Fruit fly (Drosophila melanogaster) whole organism, embryonic: ENCODE results near the gene att-ORFB.

Experiments
- Ada2b ChIP-seq: fragments of 200-800 bp; sonication (Bioruptor generic); IDR thresholded peaks from 2 replicates; pipeline ENCODE4 v1.3.6; 2022; ENCODE audit warnings: missing biosample characterization, missing genetic modification characterization
- Adf1 ChIP-seq: fragments of 200-800 bp; sonication (Bioruptor generic); IDR thresholded peaks from 2 replicates; pipeline ENCODE4 v1.3.6; 2022; ENCODE audit warnings: missing biosample characterization, missing genetic modification characterization
- BtbVII ChIP-seq: fragments of 200-800 bp; sonication (Bioruptor generic); optimal IDR thresholded peaks from 3 replicates; lab custom pipeline; 2017; ENCODE audit warnings: missing biosample characterization, mild to moderate bottlenecking, missing genetic modification characterization
- Bteb2 ChIP-seq: fragments of 200-800 bp; sonication (Bioruptor generic); optimal IDR thresholded peaks from 2 replicates; lab custom pipeline; 2016; ENCODE audit warnings: missing biosample characterization, missing genetic modification characterization
- CG11093 ChIP-seq: fragments of 200-800 bp; sonication (Bioruptor generic); IDR thresholded peaks from 3 replicates; pipeline ENCODE4 v1.3.6; 2022; ENCODE audit warnings: missing biosample characterization, missing genetic modification characterization
- CG15479 ChIP-seq: fragments of 200-800 bp; sonication (Bioruptor generic); optimal IDR thresholded peaks from 3 replicates; lab custom pipeline; 2019; ENCODE audit warnings: missing biosample characterization, mild to moderate bottlenecking, missing genetic modification characterization, moderate library complexity
- CG17186 ChIP-seq: fragments of 200-800 bp; sonication (Bioruptor generic); optimal IDR thresholded peaks from 3 replicates; lab custom pipeline; 2017; ENCODE audit warnings: missing biosample characterization, missing genetic modification reagents, missing genetic modification characterization
- CG17829 ChIP-seq: fragments of 200-800 bp; optimal IDR thresholded peaks from 2 replicates; lab custom pipeline; 2019; ENCODE audit warnings: missing biosample characterization, mild to moderate bottlenecking, missing genetic modification characterization, moderate library complexity
- CG18764 ChIP-seq: fragments of 200-800 bp; sonication (Bioruptor generic); optimal IDR thresholded peaks from 3 replicates; lab custom pipeline; 2016; ENCODE audit warnings: missing biosample characterization, missing genetic modification characterization
- CG31224 ChIP-seq: fragments of 200-800 bp; sonication (Bioruptor generic); IDR thresholded peaks from 2 replicates; pipeline ENCODE4 v1.3.6; 2022; ENCODE audit warnings: missing biosample characterization, missing genetic modification characterization
- CG3163 ChIP-seq: fragments of 200-800 bp; sonication (Bioruptor generic); optimal IDR thresholded peaks from 3 replicates; lab custom pipeline; 2016; ENCODE audit warnings: missing biosample characterization, missing genetic modification characterization
- CG32767 ChIP-seq: fragments of 200-800 bp; sonication (Bioruptor generic); IDR thresholded peaks from 2 replicates; pipeline ENCODE4 v1.3.6; 2022; ENCODE audit warnings: missing biosample characterization, missing genetic modification characterization
- CG4424 ChIP-seq: fragments of 200-800 bp; sonication (Bioruptor generic); optimal IDR thresholded peaks from 3 replicates; lab custom pipeline; 2016; ENCODE audit warnings: missing biosample characterization, missing genetic modification characterization
- CG5180 ChIP-seq: fragments of 200-800 bp; sonication (Bioruptor generic); optimal IDR thresholded peaks from 3 replicates; lab custom pipeline; 2017; ENCODE audit warnings: missing biosample characterization, missing genetic modification characterization, mild to moderate bottlenecking, moderate library complexity, missing genetic modification reagents
- Deaf1 ChIP-seq: fragments of 200-800 bp; optimal IDR thresholded peaks from 3 replicates; lab custom pipeline; 2019; ENCODE audit warnings: missing biosample characterization, mild to moderate bottlenecking, missing genetic modification characterization, moderate library complexity
- Dll ChIP-seq: fragments of 200-800 bp; sonication (Bioruptor generic); IDR thresholded peaks from 4 replicates; pipeline ENCODE4 v1.3.6; 2022; ENCODE audit warnings: missing biosample characterization, missing genetic modification characterization; ENCODE audit not compliant: partially characterized antibody
- Dp ChIP-seq: fragments of 200-800 bp; sonication (Bioruptor generic); optimal IDR thresholded peaks from 2 replicates; lab custom pipeline; 2018; ENCODE audit warnings: missing biosample characterization, mild to moderate bottlenecking, missing genetic modification characterization, moderate library complexity
- Eip74EF ChIP-seq, 2 experiments: fragments of 200-800 bp in 1 of 2; fragments of >200 bp in 1 of 2; sonication (Bioruptor generic) in 1 of 2; optimal IDR thresholded peaks; 2 replicates each; lab custom pipeline; 2017 to 2019; ENCODE audit warnings: missing biosample characterization in 2 of 2, missing genetic modification characterization in 2 of 2, mild to moderate bottlenecking in 1 of 2, moderate library complexity in 1 of 2
- Ets65A ChIP-seq: fragments of 200-800 bp; sonication (Bioruptor generic); peaks from one replicate; lab custom pipeline; 2016; ENCODE audit warnings: missing biosample characterization, missing genetic modification characterization
- Fer1 ChIP-seq: fragments of 200-800 bp; sonication (Bioruptor generic); optimal IDR thresholded peaks from 2 replicates; lab custom pipeline; 2017; ENCODE audit warnings: missing biosample characterization, mild to moderate bottlenecking, missing genetic modification characterization
- Gug ChIP-seq: fragments of 200-800 bp; sonication (Bioruptor generic); IDR thresholded peaks from 4 replicates; pipeline ENCODE4 v1.3.6; 2022; ENCODE audit warnings: missing biosample characterization, missing genetic modification characterization
- H15 ChIP-seq: fragments of 200-800 bp; sonication (Bioruptor generic); IDR thresholded peaks from 3 replicates; pipeline ENCODE4 v1.3.6; 2022; ENCODE audit warnings: missing biosample characterization, missing genetic modification characterization
- Hand ChIP-seq: fragments of 200-800 bp; sonication (Bioruptor generic); optimal IDR thresholded peaks from 2 replicates; lab custom pipeline; 2017; ENCODE audit warnings: mild to moderate bottlenecking, missing biosample characterization, missing genetic modification reagents, missing genetic modification characterization
- Hmx ChIP-seq: fragments of 200-800 bp; sonication (Bioruptor generic); optimal IDR thresholded peaks from 2 replicates; lab custom pipeline; 2016; ENCODE audit warnings: missing biosample characterization, missing genetic modification characterization
- Lim3 ChIP-seq: fragments of 200-800 bp; sonication (Bioruptor generic); IDR thresholded peaks from 2 replicates; pipeline ENCODE4 v1.3.6; 2022; ENCODE audit warnings: missing biosample characterization, missing genetic modification characterization
- Lpt ChIP-seq: fragments of >200 bp; optimal IDR thresholded peaks from 2 replicates; lab custom pipeline; 2018; ENCODE audit warnings: missing biosample characterization, missing genetic modification characterization
- Myb ChIP-seq: fragments of 200-800 bp; sonication (Bioruptor generic); optimal IDR thresholded peaks from 2 replicates; lab custom pipeline; 2016; ENCODE audit warnings: missing biosample characterization, missing genetic modification characterization
- NC2β ChIP-seq: fragments of 200-800 bp; sonication (Bioruptor generic); optimal IDR thresholded peaks from 2 replicates; lab custom pipeline; 2016; ENCODE audit warnings: missing biosample characterization, missing genetic modification characterization
- Ssrp ChIP-seq: fragments of 200-800 bp; sonication (Bioruptor generic); optimal IDR thresholded peaks from 2 replicates; lab custom pipeline; 2018; ENCODE audit warnings: missing biosample characterization, mild to moderate bottlenecking, missing genetic modification characterization, moderate library complexity
- cas ChIP-seq: fragments of 200-800 bp; sonication (Bioruptor generic); IDR thresholded peaks from 2 replicates; pipeline ENCODE4 v1.3.6; 2022; ENCODE audit warnings: missing biosample characterization, missing genetic modification characterization
- ci ChIP-seq: fragments of 200-800 bp; sonication (Bioruptor generic); IDR thresholded peaks from 3 replicates; pipeline ENCODE4 v1.3.6; 2022; ENCODE audit warnings: missing biosample characterization, missing genetic modification characterization
- en ChIP-seq: fragments of 200-800 bp; sonication (Bioruptor generic); optimal IDR thresholded peaks from 2 replicates; lab custom pipeline; 2016; ENCODE audit warnings: missing biosample characterization, missing genetic modification characterization
- esg ChIP-seq: fragments of 200-800 bp; sonication (Bioruptor generic); conservative IDR thresholded peaks from 2 replicates; pipeline ENCODE4 v1.3.6; 2022; ENCODE audit warnings: missing biosample characterization, missing genetic modification characterization
- gfzf ChIP-seq: fragments of 200-800 bp; sonication (Bioruptor generic); optimal IDR thresholded peaks from 2 replicates; lab custom pipeline; 2016; ENCODE audit warnings: missing biosample characterization, mild to moderate bottlenecking, missing genetic modification characterization, moderate library complexity
- gsb ChIP-seq: fragments of 200-800 bp; sonication (Bioruptor generic); IDR thresholded peaks from 2 replicates; pipeline ENCODE4 v1.3.6; 2022; ENCODE audit warnings: missing biosample characterization, missing genetic modification characterization
- ham ChIP-seq: fragments of 200-800 bp; sonication (Bioruptor generic); IDR thresholded peaks from 2 replicates; pipeline ENCODE4 v1.3.6; 2022; ENCODE audit warnings: missing biosample characterization, missing genetic modification characterization
- inv ChIP-seq: fragments of 200-800 bp; sonication (Bioruptor generic); IDR thresholded peaks from 2 replicates; pipeline ENCODE4 v1.3.6; 2022; ENCODE audit warnings: missing biosample characterization, missing genetic modification characterization; ENCODE audit not compliant: partially characterized antibody
- lilli ChIP-seq: fragments of 200-800 bp; sonication (Bioruptor generic); optimal IDR thresholded peaks from 3 replicates; lab custom pipeline; 2016; ENCODE audit warnings: missing biosample characterization, missing genetic modification characterization
- oc ChIP-seq: fragments of 200-800 bp; sonication (Bioruptor generic); optimal IDR thresholded peaks from 2 replicates; lab custom pipeline; 2018; ENCODE audit warnings: missing biosample characterization, mild to moderate bottlenecking, missing genetic modification characterization, moderate library complexity
- pros ChIP-seq: fragments of 200-800 bp; sonication (Bioruptor generic); optimal IDR thresholded peaks from 3 replicates; lab custom pipeline; 2019; ENCODE audit warnings: missing biosample characterization, mild to moderate bottlenecking, missing genetic modification characterization, moderate library complexity
- salm ChIP-seq: fragments of 200-800 bp; sonication (Bioruptor generic); optimal IDR thresholded peaks from 2 replicates; lab custom pipeline; 2018; ENCODE audit warnings: missing biosample characterization, mild to moderate bottlenecking, missing genetic modification characterization
- sd ChIP-seq: fragments of 200-800 bp; sonication (Bioruptor generic); optimal IDR thresholded peaks from 3 replicates; lab custom pipeline; 2018; ENCODE audit warnings: missing biosample characterization, mild to moderate bottlenecking, missing genetic modification characterization, moderate library complexity
- slou ChIP-seq: fragments of 200-800 bp; sonication (Bioruptor generic); optimal IDR thresholded peaks from 3 replicates; lab custom pipeline; 2016; ENCODE audit warnings: missing biosample characterization, missing genetic modification characterization
- stwl ChIP-seq: fragments of 200-800 bp; sonication (Bioruptor generic); optimal IDR thresholded peaks from 3 replicates; lab custom pipeline; 2018; ENCODE audit warnings: missing biosample characterization, mild to moderate bottlenecking, missing genetic modification characterization, moderate library complexity
- tna ChIP-seq: fragments of 200-800 bp; sonication (Bioruptor generic); IDR thresholded peaks from 2 replicates; pipeline ENCODE4 v1.3.6; 2022; ENCODE audit warnings: missing biosample characterization, missing genetic modification characterization; ENCODE audit not compliant: partially characterized antibody
- trh ChIP-seq: fragments of 200-800 bp; sonication (Bioruptor generic); optimal IDR thresholded peaks from 2 replicates; lab custom pipeline; 2016; ENCODE audit warnings: missing biosample characterization, missing genetic modification characterization
- usp ChIP-seq: fragments of >200 bp; optimal IDR thresholded peaks from 2 replicates; lab custom pipeline; 2017; ENCODE audit warnings: missing biosample characterization, missing genetic modification characterization
- wdn ChIP-seq: fragments of 200-800 bp; sonication (Bioruptor generic); IDR thresholded peaks from 2 replicates; pipeline ENCODE4 v1.3.6; 2022; ENCODE audit warnings: missing biosample characterization, missing genetic modification characterization
- zen ChIP-seq: fragments of 200-800 bp; sonication (Bioruptor generic); optimal IDR thresholded peaks from 3 replicates; lab custom pipeline; 2018; ENCODE audit warnings: missing biosample characterization, mild to moderate bottlenecking, missing genetic modification characterization, moderate library complexity

The att-ORFB gene

dm6 chr3R:20560668-20561226 is 6.5 kb upstream of the att-ORFB start, which contains the start of gene CG5191 (continued):
- TF ChIP-seq NC2β (GFP tag; lab: Kevin White, UChicago) = no peak
- TF ChIP-seq BtbVII = no peak
- TF ChIP-seq Deaf1 (tag; lab: Kevin White, UChicago) = no peak
- TF ChIP-seq ci (GFP tag; lab: Robert Waterston, UW) = no peak; the same call in 2 of the 3 replicates
- no peak for TF ChIP-seq Bteb2
- no peak for TF ChIP-seq CG18764
- no peak for TF ChIP-seq ham (GFP tag; lab: Robert Waterston, UW)

- TF ChIP-seq sd (tag; lab: Kevin White, UChicago) (peak; percentile 45), CG17829 (no peak), CG15479 (GFP tag; lab: Kevin White, UChicago) (no peak), gfzf (GFP tag; lab: Kevin White, UChicago) (peak; percentile 77), salm (tag; lab: Kevin White, UChicago) (no peak), wdn (GFP tag; lab: Robert Waterston, UW) (no peak), pros (GFP tag; lab: Kevin White, UChicago) (no peak), esg (0 out of 2 replicates have a peak, but pooled peaks have one; percentile 19), CG11093 (GFP tag; lab: Robert Waterston, UW) (no peak), CG32767 (GFP tag; lab: Robert Waterston, UW) (no peak), CG17186 (GFP tag; lab: Kevin White, UChicago) (no peak), CG5180 (GFP tag; lab: Kevin White, UChicago) (peak; percentile 31), usp (GFP tag; lab: Kevin White, UChicago) (no peak), en (no peak), gsb (GFP tag; lab: Robert Waterston, UW) (no peak), Myb (GFP tag; lab: Kevin White, UChicago) (peak; percentile 3), Ada2b (GFP tag; lab: Robert Waterston, UW) (no peak), Hand (GFP tag; lab: Kevin White, UChicago) (no peak), Eip74EF (GFP tag; optimal IDR thresholded peaks at IDR 0.05; lab: Kevin White, UChicago) (no peak), Ssrp (tag; lab: Kevin White, UChicago) (peak; percentile 38), cas (GFP tag; lab: Robert Waterston, UW) (no peak), Gug (GFP tag; lab: Robert Waterston, UW) (no peak), Dll (GFP tag; lab: Robert Waterston, UW) (no peak), CG31224 (no peak), slou (GFP tag; lab: Kevin White, UChicago) (no peak), Hmx (GFP tag; lab: Kevin White, UChicago) (no peak), H15 (no peak), CG4424 (GFP tag; lab: Kevin White, UChicago) (no peak), Adf1 (GFP tag; lab: Robert Waterston, UW) (no peak), CG3163 (GFP tag; lab: Kevin White, UChicago) (no peak), tna (GFP tag; lab: Robert Waterston, UW) (no peak), Ets65A (GFP tag; lab: Kevin White, UChicago) (no peak), Fer1 (GFP tag; lab: Kevin White, UChicago) (no peak), Dp (GFP tag; lab: Kevin White, UChicago) (peak; percentile 83), lilli (peak; percentile 44), trh (no peak), inv (GFP tag; lab: Robert Waterston, UW) (no peak), Lim3 (GFP tag; lab: Robert Waterston, UW) (no peak), stwl (tag; lab: Kevin White, UChicago) (no peak), zen (tag; lab: Kevin White, UChicago) (no peak), oc (tag; lab: Kevin White, UChicago) (no peak), Lpt (GFP tag; lab: Kevin White, UChicago) (no peak)
These were observed 5.9 kb upstream of the att-ORFB start, which contains the start of gene CG15922 for dm6 chr3R:20560019-20560667. Gene CG15922 (minus strand): TSS chr3R:20560280.
